Fruit fly (Drosophila melanogaster) whole organism, pupa: ENCODE results near the gene UQCR-Q.

Experiments used
- CG10348 ChIP-seq: fragments of 200-800 bp; sonication (Bioruptor generic); IDR thresholded peaks from 2 replicates; pipeline ENCODE4 v1.3.6; 2022; ENCODE audit warnings: missing biosample characterization, missing genetic modification characterization
- CG12605 ChIP-seq: fragments of 200-800 bp; sonication (Bioruptor generic); IDR thresholded peaks from 2 replicates; pipeline ENCODE4 v1.3.6; 2022; ENCODE audit warnings: missing biosample characterization, missing genetic modification characterization
- CG13204 ChIP-seq: fragments of 200-800 bp; sonication (Bioruptor generic); optimal IDR thresholded peaks from 2 replicates; lab custom pipeline; 2018; ENCODE audit warnings: missing biosample characterization, mild to moderate bottlenecking, missing genetic modification characterization, moderate library complexity
- CG14655 ChIP-seq: fragments of 200-800 bp; sonication (Bioruptor generic); optimal IDR thresholded peaks from 3 replicates; lab custom pipeline; 2017; ENCODE audit warnings: mild to moderate bottlenecking, missing biosample characterization, missing genetic modification reagents, missing genetic modification characterization
- CG15710 ChIP-seq: fragments of 200-800 bp; sonication (Bioruptor generic); optimal IDR thresholded peaks from 2 replicates; lab custom pipeline; 2018; ENCODE audit warnings: missing biosample characterization, mild to moderate bottlenecking, missing genetic modification characterization, moderate library complexity
- CG17806 ChIP-seq: fragments of 200-800 bp; sonication (Bioruptor generic); optimal IDR thresholded peaks from 2 replicates; lab custom pipeline; 2018; ENCODE audit warnings: missing biosample characterization, mild to moderate bottlenecking, missing genetic modification characterization, moderate library complexity
- CG34367 ChIP-seq: fragments of 200-800 bp; sonication (Bioruptor generic); optimal IDR thresholded peaks from 2 replicates; lab custom pipeline; 2018; ENCODE audit warnings: missing biosample characterization, mild to moderate bottlenecking, missing genetic modification characterization
- CG8159 ChIP-seq: fragments of 200-800 bp; sonication (Bioruptor generic); optimal IDR thresholded peaks from 3 replicates; lab custom pipeline; 2018; ENCODE audit warnings: missing biosample characterization, mild to moderate bottlenecking, missing genetic modification characterization, moderate library complexity
- CG9948 ChIP-seq: fragments of 200-800 bp; sonication (Bioruptor generic); optimal IDR thresholded peaks from 2 replicates; lab custom pipeline; 2018; ENCODE audit warnings: missing biosample characterization, mild to moderate bottlenecking, missing genetic modification characterization, moderate library complexity
- Ets98B ChIP-seq: fragments of 200-800 bp; sonication (Bioruptor generic); IDR thresholded peaks from 2 replicates; pipeline ENCODE4 v1.3.6; 2022; ENCODE audit warnings: missing biosample characterization, missing genetic modification characterization
- Pif1B ChIP-seq: fragments of 200-800 bp; sonication (Bioruptor generic); optimal IDR thresholded peaks from 3 replicates; lab custom pipeline; 2016; ENCODE audit warnings: missing biosample characterization, missing genetic modification characterization
- Snoo ChIP-seq: fragments of 200-800 bp; sonication (Bioruptor generic); optimal IDR thresholded peaks from 3 replicates; lab custom pipeline; 2017; ENCODE audit warnings: missing biosample characterization, mild to moderate bottlenecking, missing genetic modification characterization, inconsistent platforms
- gl ChIP-seq: fragments of 200-800 bp; sonication (Bioruptor generic); optimal IDR thresholded peaks from 2 replicates; lab custom pipeline; 2018; ENCODE audit warnings: missing biosample characterization, mild to moderate bottlenecking, missing genetic modification characterization

The UQCR-Q gene

DNA sequence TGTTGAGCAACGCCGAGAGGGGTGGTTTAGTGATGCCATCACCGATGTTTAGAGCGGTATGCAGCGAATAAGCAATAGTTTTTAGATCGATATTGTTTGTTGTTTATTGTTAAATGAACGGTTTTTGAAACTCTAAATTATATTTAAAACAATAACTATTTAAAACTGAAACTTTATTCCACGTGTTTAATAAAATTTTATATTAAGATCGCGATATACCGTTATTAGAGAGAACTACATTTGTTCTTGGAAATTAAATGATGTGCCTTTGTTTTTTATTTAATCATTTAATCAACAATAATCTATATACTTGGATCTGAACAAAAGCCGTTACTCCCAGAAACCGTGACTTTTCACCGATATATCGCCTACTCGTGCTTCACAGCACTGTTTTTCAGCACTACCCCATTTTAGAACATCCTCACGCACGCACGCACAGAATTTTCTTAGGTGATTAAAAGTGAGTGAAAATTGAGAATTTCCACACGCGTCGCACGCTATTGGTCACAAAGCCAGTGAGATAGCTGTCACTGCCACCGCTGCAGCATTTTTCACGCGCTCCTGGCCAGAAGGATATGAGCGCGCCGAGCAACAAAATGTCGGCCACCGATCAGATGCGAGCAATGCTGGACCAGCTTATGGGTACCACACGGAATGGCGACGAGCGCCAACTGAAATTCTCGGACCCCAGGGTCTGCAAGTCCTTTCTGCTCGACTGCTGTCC is 39.5 kb downstream of the UQCR-Q start, which contains the start of the genes U4-U6-60K and CG7564:
Gene U4-U6-60K, minus strand, starts transcription at position 20 of the 724 bp plus-strand sequence.
Gene CG7564, plus strand, starts transcription at position 406 of the 724 bp plus-strand sequence.
- TF ChIP-seq gl (tag; lab: Kevin White, UChicago) (no peak), CG17806 (tag; lab: Kevin White, UChicago) (no peak), CG9948 (tag; lab: Kevin White, UChicago) (peak; percentile 31), CG12605 (GFP tag; lab: Robert Waterston, UW) (no peak), Ets98B (GFP tag; lab: Robert Waterston, UW) (0 out of 2 replicates have a peak, but pooled peaks have one; percentile 19), CG34367 (tag; lab: Kevin White, UChicago) (peak; percentile 26), CG8159 (peak; percentile 46), CG13204 (GFP tag; lab: Kevin White, UChicago) (no peak), Pif1B (GFP tag; lab: Kevin White, UChicago) (peak; percentile 11), CG10348 (GFP tag; lab: Robert Waterston, UW) (no peak), CG15710 (tag; lab: Kevin White, UChicago) (peak; percentile 44), CG14655 (GFP tag; lab: Kevin White, UChicago) (no peak), Snoo (tag; lab: Kevin White, UChicago) (peak; percentile 54)
